Fruit fly (Drosophila melanogaster) whole organism, embryonic: ENCODE results near the gene PK1-R.

Experiments used
- BEAF-32 ChIP-seq: fragments of 200-800 bp; sonication (Bioruptor generic); optimal IDR thresholded peaks from 3 replicates; lab custom pipeline; 2017; ENCODE audit warnings: missing biosample characterization, missing genetic modification characterization, mild to moderate bottlenecking, moderate library complexity, missing genetic modification reagents
- CG10209 ChIP-seq: fragments of 200-800 bp; sonication (Bioruptor generic); optimal IDR thresholded peaks from 3 replicates; lab custom pipeline; 2017; ENCODE audit warnings: missing biosample characterization, mild to moderate bottlenecking, missing genetic modification characterization, missing genetic modification reagents
- CG11504 ChIP-seq: fragments of 200-800 bp; sonication (Bioruptor generic); optimal IDR thresholded peaks from 3 replicates; lab custom pipeline; 2019; ENCODE audit warnings: missing biosample characterization, mild to moderate bottlenecking, missing genetic modification characterization, moderate library complexity
- CG12659 ChIP-seq: fragments of 200-800 bp; sonication (Bioruptor generic); optimal IDR thresholded peaks from 3 replicates; lab custom pipeline; 2017; ENCODE audit warnings: mild to moderate bottlenecking, missing biosample characterization, missing genetic modification reagents, missing genetic modification characterization
- CG14667 ChIP-seq: fragments of 200-800 bp; sonication (Bioruptor generic); IDR thresholded peaks from 2 replicates; pipeline ENCODE4 v1.3.6; 2022; ENCODE audit warnings: missing biosample characterization, missing genetic modification characterization
- CG14710 ChIP-seq: fragments of 200-800 bp; sonication (Bioruptor generic); optimal IDR thresholded peaks from 3 replicates; lab custom pipeline; 2019; ENCODE audit warnings: missing biosample characterization, mild to moderate bottlenecking, missing genetic modification characterization, moderate library complexity
- CG14860 ChIP-seq: fragments of 200-800 bp; sonication (Bioruptor generic); IDR thresholded peaks from 3 replicates; pipeline ENCODE4 v1.3.6; 2022; ENCODE audit warnings: missing biosample characterization, missing genetic modification characterization; ENCODE audit not compliant: partially characterized antibody
- CG16813 ChIP-seq: fragments of 200-800 bp; sonication (Bioruptor generic); IDR thresholded peaks from 3 replicates; pipeline ENCODE4 v1.3.6; 2022; ENCODE audit warnings: missing biosample characterization, missing genetic modification characterization; ENCODE audit not compliant: partially characterized antibody
- CG17612 ChIP-seq: fragments of 200-800 bp; sonication (Bioruptor generic); IDR thresholded peaks from 2 replicates; pipeline ENCODE4 v1.3.6; 2022; ENCODE audit warnings: missing biosample characterization, missing genetic modification characterization
- CG2116 ChIP-seq: fragments of 200-800 bp; sonication (Bioruptor generic); optimal IDR thresholded peaks from 3 replicates; lab custom pipeline; 2018; ENCODE audit warnings: missing biosample characterization, mild to moderate bottlenecking, missing genetic modification characterization
- CG31224 ChIP-seq: fragments of 200-800 bp; sonication (Bioruptor generic); IDR thresholded peaks from 2 replicates; pipeline ENCODE4 v1.3.6; 2022; ENCODE audit warnings: missing biosample characterization, missing genetic modification characterization
- CG34376 ChIP-seq: fragments of 200-800 bp; sonication (Bioruptor generic); optimal IDR thresholded peaks from 2 replicates; lab custom pipeline; 2018; ENCODE audit warnings: missing biosample characterization, mild to moderate bottlenecking, missing genetic modification characterization
- CG3726 ChIP-seq: fragments of 200-800 bp; sonication (Bioruptor generic); IDR thresholded peaks from 3 replicates; pipeline ENCODE4, ENCODE4 v1.3.6; 2022; ENCODE audit warnings: missing biosample characterization, missing genetic modification characterization
- CG4282 ChIP-seq: fragments of 200-800 bp; sonication (Bioruptor generic); optimal IDR thresholded peaks from 2 replicates; lab custom pipeline; 2016; ENCODE audit warnings: missing biosample characterization, missing genetic modification characterization
- CG4617 ChIP-seq: fragments of 200-800 bp; sonication (Bioruptor generic); optimal IDR thresholded peaks from 3 replicates; lab custom pipeline; 2016; ENCODE audit warnings: missing biosample characterization, missing genetic modification characterization, borderline replicate concordance
- CG6683 ChIP-seq: fragments of 200-800 bp; sonication (Bioruptor generic); optimal IDR thresholded peaks from 2 replicates; lab custom pipeline; 2017; ENCODE audit warnings: missing biosample characterization, mild to moderate bottlenecking, missing genetic modification characterization, missing genetic modification reagents
- CG8388 ChIP-seq: fragments of 200-800 bp; sonication (Bioruptor generic); optimal IDR thresholded peaks from 2 replicates; lab custom pipeline; 2019; ENCODE audit warnings: missing biosample characterization, mild to moderate bottlenecking, missing genetic modification characterization, moderate library complexity
- CG8765 ChIP-seq: fragments of 200-800 bp; sonication (Bioruptor generic); IDR thresholded peaks from 2 replicates; pipeline ENCODE4 v1.3.6; 2022; ENCODE audit warnings: missing biosample characterization, missing genetic modification characterization
- CG8924 ChIP-seq: fragments of 200-800 bp; optimal IDR thresholded peaks from 3 replicates; lab custom pipeline; 2019; ENCODE audit warnings: missing biosample characterization, mild to moderate bottlenecking, missing genetic modification characterization, moderate library complexity
- CG9609 ChIP-seq: fragments of 200-800 bp; sonication (Bioruptor generic); optimal IDR thresholded peaks from 3 replicates; lab custom pipeline; 2016; ENCODE audit warnings: missing biosample characterization, missing genetic modification characterization
- D ChIP-seq, 2 experiments: fragments of 200-800 bp in 1 of 2; fragments of >200 bp in 1 of 2; sonication (Bioruptor generic) in 1 of 2; optimal IDR thresholded peaks; 2 replicates in 1 of 2; 3 replicates in 1 of 2; lab custom pipeline; 2017; ENCODE audit warnings: mild to moderate bottlenecking in 1 of 2, missing biosample characterization in 1 of 2, missing genetic modification characterization in 1 of 2, missing genetic modification reagents in 1 of 2
- Dll ChIP-seq: fragments of 200-800 bp; sonication (Bioruptor generic); IDR thresholded peaks from 4 replicates; pipeline ENCODE4 v1.3.6; 2022; ENCODE audit warnings: missing biosample characterization, missing genetic modification characterization; ENCODE audit not compliant: partially characterized antibody
- Doc3 ChIP-seq: fragments of 200-800 bp; sonication (Bioruptor generic); IDR thresholded peaks from 3 replicates; pipeline ENCODE4 v1.3.6; 2022; ENCODE audit warnings: missing biosample characterization, missing genetic modification characterization; ENCODE audit not compliant: partially characterized antibody
- Dp ChIP-seq: fragments of 200-800 bp; sonication (Bioruptor generic); optimal IDR thresholded peaks from 2 replicates; lab custom pipeline; 2018; ENCODE audit warnings: missing biosample characterization, mild to moderate bottlenecking, missing genetic modification characterization, moderate library complexity
- Elba2 ChIP-seq: fragments of 200-800 bp; sonication (Bioruptor generic); optimal IDR thresholded peaks from 3 replicates; lab custom pipeline; 2016; ENCODE audit warnings: missing biosample characterization, missing genetic modification characterization
- HmgZ ChIP-seq: fragments of 200-800 bp; sonication (Bioruptor generic); optimal IDR thresholded peaks from 2 replicates; lab custom pipeline; 2018; ENCODE audit warnings: missing biosample characterization, mild to moderate bottlenecking, missing genetic modification characterization
- Hmr ChIP-seq: fragments of 200-800 bp; sonication (Bioruptor generic); optimal IDR thresholded peaks from 3 replicates; lab custom pipeline; 2017; ENCODE audit warnings: mild to moderate bottlenecking, missing biosample characterization, missing genetic modification reagents, missing genetic modification characterization
- Jarid2 ChIP-seq: fragments of 200-800 bp; sonication (Bioruptor generic); optimal IDR thresholded peaks from 3 replicates; lab custom pipeline; 2017; ENCODE audit warnings: mild to moderate bottlenecking, missing biosample characterization, missing genetic modification reagents, missing genetic modification characterization
- Nf-YB ChIP-seq: fragments of 200-800 bp; sonication (Bioruptor generic); optimal IDR thresholded peaks from 3 replicates; lab custom pipeline; 2019; ENCODE audit warnings: missing biosample characterization, mild to moderate bottlenecking, missing genetic modification characterization, moderate library complexity
- Tbp ChIP-seq: fragments of >200 bp; optimal IDR thresholded peaks from 2 replicates; lab custom pipeline; 2018; ENCODE audit warnings: missing biosample characterization, missing genetic modification characterization
- bbx ChIP-seq: fragments of 200-800 bp; sonication (Bioruptor generic); IDR thresholded peaks from 2 replicates; pipeline ENCODE4 v1.3.6; 2022; ENCODE audit warnings: missing biosample characterization, missing genetic modification characterization; ENCODE audit not compliant: partially characterized antibody
- crc ChIP-seq: fragments of 200-800 bp; sonication (Bioruptor generic); optimal IDR thresholded peaks from 2 replicates; lab custom pipeline; 2016; ENCODE audit warnings: missing biosample characterization, missing genetic modification characterization
- disco-r ChIP-seq: fragments of 200-800 bp; sonication (Bioruptor generic); optimal IDR thresholded peaks from 2 replicates; lab custom pipeline; 2016; ENCODE audit warnings: missing biosample characterization, missing genetic modification characterization
- gsb-n ChIP-seq: fragments of 200-800 bp; sonication (Bioruptor generic); optimal IDR thresholded peaks from 3 replicates; lab custom pipeline; 2018; ENCODE audit warnings: missing biosample characterization, mild to moderate bottlenecking, missing genetic modification characterization
- hth ChIP-seq: fragments of >200 bp; optimal IDR thresholded peaks from 2 replicates; lab custom pipeline; 2017; ENCODE audit warnings: inconsistent platforms
- jigr1 ChIP-seq: fragments of 200-800 bp; sonication (Bioruptor generic); IDR thresholded peaks from 3 replicates; pipeline ENCODE4 v1.3.6; 2022; ENCODE audit warnings: missing biosample characterization, missing genetic modification characterization
- pan ChIP-seq, 4 experiments: fragments of >200 bp in 3 of 4; fragments of 200-800 bp in 1 of 4; sonication (Bioruptor generic) in 1 of 4; optimal IDR thresholded peaks in 3 of 4; IDR thresholded peaks in 1 of 4; 2 replicates each; pipeline versions ENCODE4 v1.3.6 to Lab custom; 2017 to 2022; ENCODE audit warnings: missing biosample characterization in 2 of 4, missing genetic modification characterization in 2 of 4, mixed read lengths in 1 of 4
- pho ChIP-seq: fragments of 200-800 bp; sonication (Bioruptor generic); optimal IDR thresholded peaks from 2 replicates; lab custom pipeline; 2016; ENCODE audit warnings: missing biosample characterization, missing genetic modification characterization
- pros ChIP-seq: fragments of 200-800 bp; sonication (Bioruptor generic); optimal IDR thresholded peaks from 3 replicates; lab custom pipeline; 2019; ENCODE audit warnings: missing biosample characterization, mild to moderate bottlenecking, missing genetic modification characterization, moderate library complexity
- pzg ChIP-seq: fragments of 200-800 bp; sonication (Bioruptor generic); optimal IDR thresholded peaks from 3 replicates; lab custom pipeline; 2018; ENCODE audit warnings: missing biosample characterization, mild to moderate bottlenecking, missing genetic modification characterization, moderate library complexity
- repo ChIP-seq: fragments of 200-800 bp; sonication (Bioruptor generic); optimal IDR thresholded peaks from 2 replicates; lab custom pipeline; 2016; ENCODE audit warnings: missing biosample characterization, missing genetic modification characterization
- tgo ChIP-seq: fragments of 200-800 bp; sonication (Bioruptor generic); IDR thresholded peaks from 3 replicates; pipeline ENCODE4 v1.3.6; 2022; ENCODE audit warnings: missing biosample characterization, missing genetic modification characterization
- trh ChIP-seq: fragments of 200-800 bp; sonication (Bioruptor generic); optimal IDR thresholded peaks from 2 replicates; lab custom pipeline; 2016; ENCODE audit warnings: missing biosample characterization, missing genetic modification characterization
- tup ChIP-seq: fragments of 200-800 bp; sonication (Bioruptor generic); optimal IDR thresholded peaks from 2 replicates; lab custom pipeline; 2016; ENCODE audit warnings: missing biosample characterization, mild to moderate bottlenecking, missing genetic modification characterization, moderate library complexity
- vnd ChIP-seq: fragments of 200-800 bp; sonication (Bioruptor generic); IDR thresholded peaks from 3 replicates; pipeline ENCODE4 v1.3.6; 2022; ENCODE audit warnings: missing biosample characterization, missing genetic modification characterization; ENCODE audit not compliant: partially characterized antibody
- zfh2 ChIP-seq: fragments of 200-800 bp; sonication (Bioruptor generic); optimal IDR thresholded peaks from 2 replicates; lab custom pipeline; 2016; ENCODE audit warnings: missing biosample characterization, missing genetic modification characterization

Gene PK1-R

dm6 chr3R:14052182-14053036, 50.5 kb downstream of the PK1-R start (continued):
- TF ChIP-seq CG10209 (GFP tag; lab: Kevin White, UChicago) (peak; percentile 88), pros (no peak), hth (no peak), Nf-YB (GFP tag; lab: Kevin White, UChicago) (peak; percentile 63), trh (GFP tag; lab: Kevin White, UChicago) (peak; percentile 40), Doc3 (GFP tag; lab: Robert Waterston, UW) (no peak), Elba2 (GFP tag; lab: Kevin White, UChicago) (no peak), tup (peak; percentile 12), bbx (GFP tag; lab: Robert Waterston, UW) (no peak), HmgZ (tag; lab: Kevin White, UChicago) (peak; percentile 86), CG8765 (GFP tag; lab: Robert Waterston, UW) (peak; percentile 52; the same call in 1 of the 2 replicates), repo (peak; percentile 66), CG14710 (tag; lab: Kevin White, UChicago) (no peak), CG16813 (GFP tag; lab: Robert Waterston, UW) (no peak), crc (GFP tag; lab: Kevin White, UChicago) (peak; percentile 81), CG3726 (GFP tag; lab: Robert Waterston, UW) (peak; percentile 75; the same call in 2 of the 3 replicates), CG31224 (peak; percentile 92), Tbp (GFP tag; lab: Kevin White, UChicago) (no peak), pan (optimal IDR thresholded peaks at IDR 0.05; lab: Kevin White, UChicago) (no peak), pan (GFP tag; optimal IDR thresholded peaks at IDR 0.05 in 1 of 2, IDR thresholded peaks at IDR 0.05 in 1 of 2) (peak in 1 of 2 experiments; percentile 85), Dll (GFP tag; lab: Robert Waterston, UW) (no peak), zfh2 (GFP tag; lab: Kevin White, UChicago) (peak; percentile 93), pzg (GFP tag; lab: Kevin White, UChicago) (peak; percentile 4), vnd (no peak), BEAF-32 (GFP tag; lab: Kevin White, UChicago) (no peak), Hmr (GFP tag; lab: Kevin White, UChicago) (peak; percentile 94), CG8388 (peak; percentile 48), CG6683 (GFP tag; lab: Kevin White, UChicago) (peak; percentile 73), CG4617 (GFP tag; lab: Kevin White, UChicago) (peak; percentile 24), CG14860 (GFP tag; lab: Robert Waterston, UW) (no peak), CG34376 (peak; percentile 26), CG12659 (peak; percentile 92), CG11504 (tag; lab: Kevin White, UChicago) (peak; percentile 85), pho (peak; percentile 94), CG14667 (GFP tag; lab: Robert Waterston, UW) (peak; percentile 73; the same call in 1 of the 2 replicates), Dp (GFP tag; lab: Kevin White, UChicago) (no peak), D (optimal IDR thresholded peaks at IDR 0.05; lab: Kevin White, UChicago) (no peak), D (GFP tag; optimal IDR thresholded peaks at IDR 0.05; lab: Kevin White, UChicago) (peak; percentile 17), CG9609 (GFP tag; lab: Kevin White, UChicago) (peak; percentile 81), tgo (GFP tag; lab: Robert Waterston, UW) (peak; percentile 89), Jarid2 (peak; percentile 53), CG8924 (tag; lab: Kevin White, UChicago) (peak; percentile 85), CG17612 (GFP tag; lab: Robert Waterston, UW) (peak; percentile 53; the same call in 1 of the 2 replicates), disco-r (peak; percentile 83), CG4282 (peak; percentile 44), gsb-n (tag; lab: Kevin White, UChicago) (no peak), jigr1 (GFP tag; lab: Robert Waterston, UW) (peak; percentile 72; the same call in 2 of the 3 replicates), CG2116 (GFP tag; lab: Kevin White, UChicago) (peak; percentile 48)
